Worm (Caenorhabditis elegans): ENCODE results near the gene polh-1.

ce11 chrIII:1931509-1931908 is 18.6 kb downstream of the polh-1 start:
- no peak for TF ChIP-seq nhr-11 (tag; optimal IDR thresholded peaks at IDR 0.05)
- TF ChIP-seq nhr-10 (tag; optimal IDR thresholded peaks at IDR 0.05) = no peak
- TF ChIP-seq fos-1 (tag; optimal IDR thresholded peaks at IDR 0.05) = no peak
- no peak for TF ChIP-seq ZK546.5 (tag; optimal IDR thresholded peaks at IDR 0.05)
- no peak for TF ChIP-seq F13H6.1 (tag; optimal IDR thresholded peaks at IDR 0.05)

Measured in whole organism, L2 larva.